Fruit fly (Drosophila melanogaster): ENCODE measurements around the gene CG43391.

CG43391 gene

dm6 chr3L:11620001-11620400 is 39.2 kb upstream of the CG43391 start, which contains the start of gene Muc68Ca:
Gene Muc68Ca (minus strand): TSS chr3L:11620101.
- TF ChIP-seq CG8159 (tag; optimal IDR thresholded peaks at IDR 0.05), result no peak
- TF ChIP-seq CG9948 (tag; optimal IDR thresholded peaks at IDR 0.05), result no peak
- no peak for TF ChIP-seq CG15710 (tag; optimal IDR thresholded peaks at IDR 0.05)
- TF ChIP-seq Ets98B (GFP tag; IDR thresholded peaks at IDR 0.05), result no peak

DNA sequence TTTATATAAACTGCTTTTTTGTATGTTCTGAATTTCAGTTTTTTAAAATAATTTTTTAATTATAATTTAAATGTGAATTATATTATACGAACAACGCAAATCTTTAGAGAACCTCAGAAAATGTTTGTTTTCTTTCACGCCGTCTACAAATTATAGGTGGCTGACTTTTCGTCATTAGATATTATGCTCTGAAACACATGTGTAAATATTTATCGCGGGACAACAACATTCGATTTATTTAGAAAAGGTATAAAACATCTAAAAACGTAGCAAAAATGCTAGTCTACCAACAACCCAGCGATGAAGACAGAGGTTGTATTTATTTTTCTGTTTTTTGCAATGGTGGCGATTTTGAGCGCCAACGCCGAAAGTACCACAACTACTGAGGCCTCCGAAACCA is 29.0 kb upstream of the CG43391 start, which contains the start of gene CG42832:
Gene CG42832 (plus strand): TSS at position 301 of the 400 bp plus-strand sequence.
- TF ChIP-seq Ets98B (GFP tag; IDR thresholded peaks at IDR 0.05), result no peak
- TF ChIP-seq Snoo (tag; optimal IDR thresholded peaks at IDR 0.05), result no peak
- no peak for TF ChIP-seq CG34367 (tag; optimal IDR thresholded peaks at IDR 0.05)
- no peak for TF ChIP-seq CG12605 (GFP tag; IDR thresholded peaks at IDR 0.05)
- no peak for TF ChIP-seq CG14655 (GFP tag; optimal IDR thresholded peaks at IDR 0.05)

dm6 chr3L:11609153-11609809 is 28.5 kb upstream of the CG43391 start, which contains the start of gene Duba:
Gene Duba (minus strand): TSS chr3L:11609465.
- TF ChIP-seq CG15710 (tag; optimal IDR thresholded peaks at IDR 0.05) (peak; percentile 9), D1 (tag; optimal IDR thresholded peaks at IDR 0.05) (peak; percentile 18), Ets98B (GFP tag; IDR thresholded peaks at IDR 0.05) (no peak)

dm6 chr3L:11604227-11604626 is 23.4 kb upstream of the CG43391 start:
- TF ChIP-seq CG4496 (GFP tag; IDR thresholded peaks at IDR 0.05) (no peak), EcR (GFP tag; optimal IDR thresholded peaks at IDR 0.05) (no peak), CG14655 (GFP tag; optimal IDR thresholded peaks at IDR 0.05) (no peak), Pif1B (GFP tag; optimal IDR thresholded peaks at IDR 0.05) (no peak), rn (GFP tag; IDR thresholded peaks at IDR 0.05) (no peak), CG17806 (tag; optimal IDR thresholded peaks at IDR 0.05) (no peak), CG9948 (tag; optimal IDR thresholded peaks at IDR 0.05) (no peak), CG8159 (tag; optimal IDR thresholded peaks at IDR 0.05) (no peak), CG12605 (GFP tag; IDR thresholded peaks at IDR 0.05) (no peak), D1 (tag; optimal IDR thresholded peaks at IDR 0.05) (no peak), CG32121 (GFP tag; IDR thresholded peaks at IDR 0.05) (no peak), fd96Ca (GFP tag; IDR thresholded peaks at IDR 0.05) (no peak), CG10348 (GFP tag; IDR thresholded peaks at IDR 0.05) (no peak), CG15710 (tag; optimal IDR thresholded peaks at IDR 0.05) (no peak), Pif1A (GFP tag; optimal IDR thresholded peaks at IDR 0.05) (no peak), Snoo (tag; optimal IDR thresholded peaks at IDR 0.05) (no peak)

dm6 chr3L:11602040-11602439 is 21.2 kb upstream of the CG43391 start:
- TF ChIP-seq gl (tag; optimal IDR thresholded peaks at IDR 0.05), result no peak
- TF ChIP-seq CG4496 (GFP tag; IDR thresholded peaks at IDR 0.05), result no peak
- TF ChIP-seq D1 (tag; optimal IDR thresholded peaks at IDR 0.05), result no peak
- TF ChIP-seq fd96Ca (GFP tag; IDR thresholded peaks at IDR 0.05), result no peak

- no peak for TF ChIP-seq Pif1A (GFP tag; optimal IDR thresholded peaks at IDR 0.05)
- TF ChIP-seq CG9948 (tag; optimal IDR thresholded peaks at IDR 0.05), result no peak
- TF ChIP-seq gl (tag; optimal IDR thresholded peaks at IDR 0.05), result no peak
- peak; percentile 28; the same call in 1 of the 2 replicates for TF ChIP-seq CG32121 (GFP tag; IDR thresholded peaks at IDR 0.05)
- TF ChIP-seq EcR (GFP tag; optimal IDR thresholded peaks at IDR 0.05), result no peak
- TF ChIP-seq CG15710 (tag; optimal IDR thresholded peaks at IDR 0.05), result no peak
- TF ChIP-seq Ets98B (GFP tag; IDR thresholded peaks at IDR 0.05), result 0 out of 2 replicates have a peak, but pooled peaks have one; percentile 8
- TF ChIP-seq D1 (tag; optimal IDR thresholded peaks at IDR 0.05), result no peak
- TF ChIP-seq fd96Ca (GFP tag; IDR thresholded peaks at IDR 0.05), result 0 out of 3 replicates have a peak, but pooled peaks have one; percentile 16
- TF ChIP-seq CG14655 (GFP tag; optimal IDR thresholded peaks at IDR 0.05), result no peak
- TF ChIP-seq CG4496 (GFP tag; IDR thresholded peaks at IDR 0.05), result peak; percentile 44; the same call in 1 of the 3 replicates
- no peak for TF ChIP-seq CG13204 (GFP tag; optimal IDR thresholded peaks at IDR 0.05)
These were observed 20.3 kb upstream of the CG43391 start for dm6 chr3L:11601133-11601532.

- TF ChIP-seq CG8159 (tag; optimal IDR thresholded peaks at IDR 0.05), result no peak
- no peak for TF ChIP-seq CG8301 (tag; optimal IDR thresholded peaks at IDR 0.05)
- TF ChIP-seq Snoo (tag; optimal IDR thresholded peaks at IDR 0.05), result no peak
- TF ChIP-seq CG13204 (GFP tag; optimal IDR thresholded peaks at IDR 0.05), result no peak
- no peak for TF ChIP-seq gl (tag; optimal IDR thresholded peaks at IDR 0.05)
- no peak for TF ChIP-seq CG15710 (tag; optimal IDR thresholded peaks at IDR 0.05)
- no peak for TF ChIP-seq CG34367 (tag; optimal IDR thresholded peaks at IDR 0.05)
- no peak for TF ChIP-seq Ets98B (GFP tag; IDR thresholded peaks at IDR 0.05)
- TF ChIP-seq rn (GFP tag; IDR thresholded peaks at IDR 0.05), result no peak
- no peak for TF ChIP-seq CG14655 (GFP tag; optimal IDR thresholded peaks at IDR 0.05)
- no peak for TF ChIP-seq CG12605 (GFP tag; IDR thresholded peaks at IDR 0.05)
- TF ChIP-seq EcR (GFP tag; optimal IDR thresholded peaks at IDR 0.05), result no peak
- TF ChIP-seq CG17806 (tag; optimal IDR thresholded peaks at IDR 0.05), result no peak
- no peak for TF ChIP-seq CG32121 (GFP tag; IDR thresholded peaks at IDR 0.05)
- no peak for TF ChIP-seq CG10348 (GFP tag; IDR thresholded peaks at IDR 0.05)
- TF ChIP-seq Pif1B (GFP tag; optimal IDR thresholded peaks at IDR 0.05), result no peak
- no peak for TF ChIP-seq fd96Ca (GFP tag; IDR thresholded peaks at IDR 0.05)
- no peak for TF ChIP-seq D1 (tag; optimal IDR thresholded peaks at IDR 0.05)
These were observed 19.2 kb upstream of the CG43391 start, which contains the start of the genes CG14137 and CG46394 for dm6 chr3L:11599965-11600420. Gene CG14137 (minus strand): TSS chr3L:11600065. Gene CG46394 (plus strand): TSS chr3L:11600370.

All from whole organism, pupa.